Worm (Caenorhabditis elegans): ENCODE measurements around the gene bath-15.

bath-15 gene

DNA sequence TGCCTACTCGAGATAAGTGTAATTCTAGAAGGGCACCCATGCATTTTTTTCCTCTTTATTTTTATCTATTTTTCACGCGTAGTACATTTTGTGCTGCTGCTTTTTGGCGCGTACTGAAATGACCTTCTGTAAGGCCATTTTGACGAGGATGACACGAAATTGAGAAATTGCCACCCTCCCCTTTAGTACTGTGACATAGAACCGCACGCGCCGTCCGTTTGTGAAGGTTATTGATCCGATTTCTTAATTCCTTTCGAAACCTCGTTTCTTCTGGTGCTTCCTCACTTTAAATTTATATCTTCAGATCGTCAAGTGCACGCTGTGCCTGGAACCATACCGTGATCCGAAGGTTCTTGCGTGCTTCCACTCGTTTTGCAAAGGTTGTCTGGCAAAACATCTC lies 44.7 kb downstream of the bath-15 start:
- TF ChIP-seq Y53G8AR.9 (GFP tag; conservative IDR thresholded peaks at IDR 0.05) = 0 out of 2 replicates have a peak, but pooled peaks have one; percentile 10
- 0 out of 2 replicates have a peak, but pooled peaks have one; percentile 41 for TF ChIP-seq nfyb-1 (GFP tag; IDR thresholded peaks at IDR 0.05)
- TF ChIP-seq ccch-3 (GFP tag; optimal IDR thresholded peaks at IDR 0.05) = no peak
- TF ChIP-seq ekl-4 (GFP tag; IDR thresholded peaks at IDR 0.05) = peak; percentile 29; the same call in 1 of the 2 replicates

- TF ChIP-seq ZK185.1 (tag; optimal IDR thresholded peaks at IDR 0.05; ENCODE audit: poor library complexity, severe bottlenecking) (peak; percentile 51), die-1 (tag; optimal IDR thresholded peaks at IDR 0.05) (no peak), lin-35 (GFP tag; optimal IDR thresholded peaks at IDR 0.05) (no peak), tlf-1 (GFP tag; optimal IDR thresholded peaks at IDR 0.05) (peak; percentile 25), snpc-4 (GFP tag; optimal IDR thresholded peaks at IDR 0.05) (no peak), snpc-4 (tag; optimal IDR thresholded peaks at IDR 0.05) (no peak), K12H6.12 (tag; optimal IDR thresholded peaks at IDR 0.05) (no peak), pbrm-1 (GFP tag; IDR thresholded peaks at IDR 0.05) (no peak), ztf-26 (tag; optimal IDR thresholded peaks at IDR 0.05) (no peak), let-526 (GFP tag; IDR thresholded peaks at IDR 0.05) (no peak), nfyb-1 (GFP tag; IDR thresholded peaks at IDR 0.05) (peak; percentile 57; the same call in 1 of the 2 replicates), unc-62 (GFP tag; optimal IDR thresholded peaks at IDR 0.05) (no peak), attf-5 (GFP tag; optimal IDR thresholded peaks at IDR 0.05) (peak; percentile 2), B0035.1 (tag; optimal IDR thresholded peaks at IDR 0.05) (no peak), mcd-1 (GFP tag; IDR thresholded peaks at IDR 0.05) (no peak), nhr-80 (tag; optimal IDR thresholded peaks at IDR 0.05) (peak; percentile 93), ceh-27 (GFP tag; optimal IDR thresholded peaks at IDR 0.05) (no peak), egl-18 (GFP tag; IDR thresholded peaks at IDR 0.05) (0 out of 2 replicates have a peak, but pooled peaks have one; percentile 31), let-607 (tag; optimal IDR thresholded peaks at IDR 0.05) (peak; percentile 14 to 67), mel-28 (tag; optimal IDR thresholded peaks at IDR 0.05; ENCODE audit: borderline replicate concordance) (no peak)
These were observed 45.5 kb downstream of the bath-15 start for ce11 chrIII:7730331-7730730.

ce11 chrIII:7729534-7730061 lies 46.2 kb downstream of the bath-15 start, which contains the start of gene ZK112.4:
Gene ZK112.4 (minus strand): TSS chrIII:7730011.
- TF ChIP-seq F10E7.11 (tag; optimal IDR thresholded peaks at IDR 0.05) (no peak), nhr-80 (tag; optimal IDR thresholded peaks at IDR 0.05) (no peak), Y79H2A.3 (GFP tag; conservative IDR thresholded peaks at IDR 0.05) (no peak), ztf-26 (tag; optimal IDR thresholded peaks at IDR 0.05) (no peak), B0336.3 (GFP tag; IDR thresholded peaks at IDR 0.05) (no peak; the same call in 1 of the 2 replicates), zim-3 (tag; optimal IDR thresholded peaks at IDR 0.05) (no peak), nfya-2 (GFP tag; IDR thresholded peaks at IDR 0.05) (no peak), B0019.2 (GFP tag; conservative IDR thresholded peaks at IDR 0.05) (no peak), athp-1 (tag; optimal IDR thresholded peaks at IDR 0.05) (no peak), lsl-1 (GFP tag; optimal IDR thresholded peaks at IDR 0.05) (peak; percentile 5), chd-7 (tag; optimal IDR thresholded peaks at IDR 0.05) (no peak), unc-62 (GFP tag; optimal IDR thresholded peaks at IDR 0.05) (no peak), nhr-120 (GFP tag; IDR thresholded peaks at IDR 0.05) (no peak), ama-1 (optimal IDR thresholded peaks at IDR 0.05) (no peak), ama-1 (GFP tag; optimal IDR thresholded peaks at IDR 0.05) (no peak), zfh-2 (GFP tag; conservative IDR thresholded peaks at IDR 0.05) (peak; percentile 86), aptf-2 (GFP tag; conservative IDR thresholded peaks at IDR 0.05) (no peak), lir-1 (GFP tag; conservative IDR thresholded peaks at IDR 0.05) (no peak; the same call in 1 of the 2 replicates), mes-4 (tag; optimal IDR thresholded peaks at IDR 0.05) (no peak), hsf-1 (GFP tag; IDR thresholded peaks at IDR 0.05) (0 out of 2 replicates have a peak, but pooled peaks have one; percentile 34), lag-1 (GFP tag; IDR thresholded peaks at IDR 0.05) (no peak), F57C9.4 (tag; optimal IDR thresholded peaks at IDR 0.05) (no peak), pbrm-1 (GFP tag; IDR thresholded peaks at IDR 0.05) (no peak), ekl-4 (GFP tag; IDR thresholded peaks at IDR 0.05) (no peak), madf-3 (GFP tag; IDR thresholded peaks at IDR 0.05) (no peak), madf-10 (tag; optimal IDR thresholded peaks at IDR 0.05) (peak; percentile 51), ztf-3 (GFP tag; optimal IDR thresholded peaks at IDR 0.05) (no peak), ceh-100 (GFP tag; IDR thresholded peaks at IDR 0.05) (no peak)

Measured in whole organism, young adult.